Worm (Caenorhabditis elegans): ENCODE measurements around the gene T24B8.7.

DNA sequence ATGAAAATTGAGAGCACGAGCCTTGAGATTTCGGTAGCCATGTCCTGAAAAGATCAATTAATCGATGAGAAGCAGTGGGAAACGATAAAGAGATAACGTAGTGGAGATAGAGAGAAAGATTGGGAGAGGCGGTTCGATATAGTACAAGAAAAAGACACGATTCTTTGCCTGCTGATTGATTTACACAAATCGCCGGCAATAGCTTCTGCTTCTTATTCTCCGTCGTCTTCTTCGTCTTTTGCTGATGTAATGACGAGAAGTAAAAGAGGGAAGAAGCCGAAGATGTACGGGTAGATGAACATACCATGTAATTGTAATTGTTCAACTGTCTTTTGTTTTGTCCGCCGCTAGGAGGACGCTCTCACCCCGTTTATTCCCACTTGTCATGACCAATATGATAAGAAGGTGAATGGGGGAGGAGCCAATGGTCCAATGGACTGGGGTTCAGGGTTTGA, 24.2 kb downstream of the T24B8.7 start, which contains the start of gene F37B12.1:
- TF ChIP-seq cog-1 (tag; optimal IDR thresholded peaks at IDR 0.05) (no peak), klf-2 (GFP tag; conservative IDR thresholded peaks at IDR 0.05) (no peak)
